Worm (Caenorhabditis elegans) whole organism, young adult: ENCODE data around the gene dmd-8.

Source experiments
- F37B4.10 ChIP-seq: fragments of 200-800 bp; sonication (Bioruptor generic); IDR thresholded peaks from 2 replicates; pipeline ENCODE4 v1.3.6; 2022; ENCODE audit warnings: missing genetic modification characterization, missing compliant biosample characterization
- F39B2.1 ChIP-seq: fragments of 200-800 bp; sonication (Bioruptor generic); IDR thresholded peaks from 2 replicates; pipeline ENCODE4 v1.3.6; 2022; ENCODE audit warnings: missing genetic modification reagents, missing genetic modification characterization, missing compliant biosample characterization
- T26A5.8 ChIP-seq: sonication (generic microtip); optimal IDR thresholded peaks from 2 replicates; lab custom pipeline; 2016; ENCODE audit warnings: missing genetic modification characterization, missing compliant biosample characterization
- Y53F4B.3 ChIP-seq: fragments of 200-800 bp; sonication (Bioruptor generic); IDR thresholded peaks from 2 replicates; pipeline ENCODE4 v1.3.6; 2022; ENCODE audit warnings: missing genetic modification reagents, missing genetic modification characterization, missing compliant biosample characterization
- ama-1 ChIP-seq, 3 experiments: fragments of 150-350 bp in 1 of 3; sonication (generic microtip) in 2 of 3; optimal IDR thresholded peaks; 2 replicates each; lab custom pipeline; 2014 to 2018; ENCODE audit warnings: missing biosample characterization in 2 of 3, missing genetic modification characterization in 2 of 3, missing genetic modification reagents in 2 of 3
- aptf-2 ChIP-seq: fragments of 200-800 bp; sonication (Bioruptor generic); conservative IDR thresholded peaks from 2 replicates; pipeline ENCODE4 v1.3.6; 2022; ENCODE audit warnings: missing genetic modification reagents, missing genetic modification characterization, missing compliant biosample characterization
- aptf-3 ChIP-seq: fragments of 200-800 bp; sonication (Bioruptor generic); IDR thresholded peaks from 2 replicates; pipeline ENCODE4 v1.3.6; 2022; ENCODE audit warnings: missing genetic modification characterization, missing compliant biosample characterization
- attf-5 ChIP-seq: fragments of 200-800 bp; sonication (Bioruptor generic); optimal IDR thresholded peaks from 2 replicates; lab custom pipeline; 2018; ENCODE audit warnings: mild to moderate bottlenecking, missing genetic modification characterization, missing compliant biosample characterization
- bed-2 ChIP-seq: fragments of 200-800 bp; sonication (Bioruptor generic); IDR thresholded peaks from 2 replicates; pipeline ENCODE4 v1.3.6; 2022; ENCODE audit warnings: missing genetic modification reagents, missing genetic modification characterization, missing compliant biosample characterization
- ccch-3 ChIP-seq: fragments of 200-800 bp; sonication (Bioruptor generic); optimal IDR thresholded peaks from 2 replicates; lab custom pipeline; 2018; ENCODE audit warnings: mild to moderate bottlenecking, missing genetic modification characterization, missing compliant biosample characterization
- ceh-40 ChIP-seq: fragments of 200-800 bp; sonication (Bioruptor generic); IDR thresholded peaks from 2 replicates; pipeline ENCODE4 v1.3.6; 2022; ENCODE audit warnings: missing genetic modification characterization, missing compliant biosample characterization
- ceh-58 ChIP-seq: fragments of 200-800 bp; sonication (Bioruptor generic); IDR thresholded peaks from 2 replicates; pipeline ENCODE4 v1.3.6; 2022; ENCODE audit warnings: missing genetic modification characterization, missing compliant biosample characterization
- ceh-91 ChIP-seq: fragments of 200-800 bp; sonication (Bioruptor generic); IDR thresholded peaks from 2 replicates; pipeline ENCODE4 v1.3.6; 2022; ENCODE audit warnings: missing genetic modification reagents, missing genetic modification characterization, missing compliant biosample characterization
- chd-7 ChIP-seq: sonication (generic microtip); optimal IDR thresholded peaks from 2 replicates; lab custom pipeline; 2016; ENCODE audit warnings: mild to moderate bottlenecking, missing genetic modification characterization, moderate library complexity, missing compliant biosample characterization
- die-1 ChIP-seq: sonication (generic microtip); optimal IDR thresholded peaks from 2 replicates; lab custom pipeline; 2016; ENCODE audit warnings: missing genotype, mild to moderate bottlenecking, missing genetic modification characterization, missing compliant biosample characterization
- egl-18 ChIP-seq: fragments of 200-800 bp; sonication (Bioruptor generic); IDR thresholded peaks from 2 replicates; pipeline ENCODE4 v1.3.6; 2022; ENCODE audit warnings: missing genetic modification reagents, missing genetic modification characterization, missing compliant biosample characterization
- egl-44 ChIP-seq: fragments of 200-800 bp; sonication (Bioruptor generic); IDR thresholded peaks from 2 replicates; pipeline ENCODE4 v1.3.6; 2022; ENCODE audit warnings: missing genetic modification reagents, missing genetic modification characterization, missing compliant biosample characterization
- egrh-3 ChIP-seq: fragments of 200-800 bp; sonication (Bioruptor generic); IDR thresholded peaks from 2 replicates; pipeline ENCODE4 v1.3.6; 2022; ENCODE audit warnings: missing genetic modification reagents, missing genetic modification characterization, missing compliant biosample characterization
- hlh-26 ChIP-seq: fragments of 200-800 bp; sonication (Bioruptor generic); conservative IDR thresholded peaks from 2 replicates; pipeline ENCODE4 v1.3.6; 2022; ENCODE audit warnings: missing genetic modification reagents, missing genetic modification characterization, missing compliant biosample characterization
- hmg-1.2 ChIP-seq: fragments of 200-800 bp; sonication (Bioruptor generic); IDR thresholded peaks from 2 replicates; pipeline ENCODE4 v1.3.6; 2022; ENCODE audit warnings: missing genetic modification reagents, missing genetic modification characterization, missing compliant biosample characterization
- hmg-20 ChIP-seq: fragments of 200-800 bp; sonication (Bioruptor generic); IDR thresholded peaks from 2 replicates; pipeline ENCODE4 v1.3.6; 2022; ENCODE audit warnings: missing genetic modification reagents, missing genetic modification characterization, missing compliant biosample characterization
- lag-1 ChIP-seq: fragments of 200-800 bp; sonication (Bioruptor generic); IDR thresholded peaks from 2 replicates; pipeline ENCODE4 v1.3.6; 2022; ENCODE audit warnings: missing genetic modification reagents, missing genetic modification characterization, missing compliant biosample characterization
- let-607 ChIP-seq, 2 experiments: fragments of 200-800 bp in 1 of 2; sonication (Bioruptor generic) in 1 of 2; sonication (generic microtip) in 1 of 2; optimal IDR thresholded peaks; 2 replicates each; lab custom pipeline; 2016 to 2018; ENCODE audit warnings: mild to moderate bottlenecking in 2 of 2, missing compliant biosample characterization in 2 of 2, missing genetic modification characterization in 2 of 2, moderate library complexity in 2 of 2, missing genotype in 1 of 2
- lin-35 ChIP-seq, 3 experiments: fragments of 150-350 bp in 2 of 3; sonication (generic microtip) in 1 of 3; optimal IDR thresholded peaks; 2 replicates each; lab custom pipeline; 2014 to 2018; ENCODE audit warnings: missing biosample characterization in 3 of 3, missing genetic modification characterization in 3 of 3, missing genetic modification reagents in 3 of 3
- lin-40 ChIP-seq: sonication (generic microtip); optimal IDR thresholded peaks from 2 replicates; lab custom pipeline; 2016; ENCODE audit warnings: missing genetic modification characterization, mild to moderate bottlenecking, missing compliant biosample characterization, missing genotype, missing genetic modification reagents
- lsy-27 ChIP-seq: sonication (generic microtip); optimal IDR thresholded peaks from 2 replicates; lab custom pipeline; 2017; ENCODE audit warnings: missing genetic modification characterization, mild to moderate bottlenecking, missing compliant biosample characterization, antibody characterized with exemption, missing genotype, borderline replicate concordance; ENCODE audit not compliant: insufficient read depth
- madf-6 ChIP-seq: fragments of 200-800 bp; sonication (Bioruptor generic); IDR thresholded peaks from 2 replicates; pipeline ENCODE4 v1.3.6; 2022; ENCODE audit warnings: missing genetic modification reagents, missing genetic modification characterization, missing compliant biosample characterization
- mel-28 ChIP-seq: sonication (generic microtip); optimal IDR thresholded peaks from 2 replicates; lab custom pipeline; 2016; ENCODE audit warnings: borderline replicate concordance, mild to moderate bottlenecking, missing genetic modification characterization, missing compliant biosample characterization
- mxl-1 ChIP-seq: sonication (generic microtip); optimal IDR thresholded peaks from 2 replicates; lab custom pipeline; 2016; ENCODE audit warnings: missing genetic modification characterization, missing compliant biosample characterization
- nhr-179 ChIP-seq: sonication (generic microtip); optimal IDR thresholded peaks from 2 replicates; lab custom pipeline; 2016; ENCODE audit warnings: mild to moderate bottlenecking, missing genetic modification characterization, missing compliant biosample characterization
- rcor-1 ChIP-seq: fragments of 200-800 bp; sonication (Bioruptor generic); IDR thresholded peaks from 2 replicates; pipeline ENCODE4 v1.3.6; 2022; ENCODE audit warnings: missing genetic modification reagents, missing genetic modification characterization, missing compliant biosample characterization
- repo-1 ChIP-seq: sonication (generic microtip); optimal IDR thresholded peaks from 2 replicates; lab custom pipeline; 2017; ENCODE audit warnings: mild to moderate bottlenecking, missing genetic modification characterization, missing compliant biosample characterization
- rpc-1 ChIP-seq, 2 experiments: fragments of 150-350 bp in 1 of 2; sonication (generic microtip) in 1 of 2; optimal IDR thresholded peaks; 2 replicates each; lab custom pipeline; 2014 to 2018; ENCODE audit warnings: missing biosample characterization in 1 of 2, missing genetic modification characterization in 1 of 2, missing genetic modification reagents in 1 of 2, missing genotype in 1 of 2
- snpc-3.4 ChIP-seq: sonication (generic microtip); optimal IDR thresholded peaks from 2 replicates; lab custom pipeline; 2017; ENCODE audit warnings: missing genetic modification characterization, mild to moderate bottlenecking, missing compliant biosample characterization, antibody characterized with exemption, moderate library complexity, missing genotype, missing genetic modification reagents
- unc-130 ChIP-seq: sonication (generic microtip); optimal IDR thresholded peaks from 2 replicates; lab custom pipeline; 2016; ENCODE audit warnings: missing genetic modification reagents, missing genetic modification characterization, missing compliant biosample characterization
- zfh-2 ChIP-seq: fragments of 200-800 bp; sonication (Bioruptor generic); conservative IDR thresholded peaks from 2 replicates; pipeline ENCODE4 v1.3.6; 2022; ENCODE audit warnings: missing genetic modification reagents, missing genetic modification characterization, missing compliant biosample characterization
- ztf-28 ChIP-seq: fragments of 200-800 bp; sonication (Bioruptor generic); IDR thresholded peaks from 2 replicates; pipeline ENCODE4 v1.3.6; 2022; ENCODE audit warnings: missing genetic modification reagents, missing genetic modification characterization, missing compliant biosample characterization

Gene dmd-8

ce11 chrV:370033-370432, 33.8 kb upstream of the dmd-8 start, which contains the start of gene mltn-7:
Gene mltn-7, plus strand, starts transcription at chrV:370333.
- TF ChIP-seq ama-1 (optimal IDR thresholded peaks at IDR 0.05; lab: Kevin White, UChicago) (no peak), ama-1 (GFP tag; optimal IDR thresholded peaks at IDR 0.05; lab: Kevin White, UChicago) (no peak), mel-28 (tag; lab: Kevin White, UChicago) (no peak), aptf-3 (GFP tag; lab: Robert Waterston, UW) (no peak), die-1 (tag; lab: Kevin White, UChicago) (no peak), ceh-40 (GFP tag; lab: Robert Waterston, UW) (no peak), lsy-27 (tag; lab: Kevin White, UChicago) (no peak), egl-44 (no peak), T26A5.8 (tag; lab: Kevin White, UChicago) (no peak)
- TF ChIP-seq, all 124 proteins: peak for 0

- TF ChIP-seq chd-7 (tag; lab: Kevin White, UChicago) (no peak), rcor-1 (no peak), unc-130 (GFP tag; lab: Kevin White, UChicago) (no peak), snpc-3.4 (tag; lab: Kevin White, UChicago) (no peak), ceh-91 (GFP tag; lab: Robert Waterston, UW) (no peak), nhr-179 (tag; lab: Kevin White, UChicago) (no peak), ceh-58 (GFP tag; lab: Robert Waterston, UW) (no peak), ccch-3 (GFP tag; lab: Kevin White, UChicago) (no peak), hmg-20 (no peak), ztf-28 (no peak), die-1 (tag; lab: Kevin White, UChicago) (no peak)
These were observed 28.4 kb upstream of the dmd-8 start, which contains the start of gene mltn-6 for ce11 chrV:364650-365049. Gene mltn-6, plus strand, starts transcription at chrV:364950.

ce11 chrV:361291-361690, 25.0 kb upstream of the dmd-8 start:
- TF ChIP-seq zfh-2 (GFP tag; lab: Robert Waterston, UW) (peak; percentile 41; the same call in 1 of the 2 replicates), Y53F4B.3 (GFP tag; lab: Robert Waterston, UW) (no peak)
- TF ChIP-seq, all 124 proteins: peak for 1

ce11 chrV:360068-360467, 23.8 kb upstream of the dmd-8 start:
- TF ChIP-seq attf-5 (GFP tag; lab: Kevin White, UChicago) (no peak), egl-18 (GFP tag; lab: Robert Waterston, UW) (no peak), hmg-1.2 (GFP tag; lab: Robert Waterston, UW) (no peak), hlh-26 (GFP tag; lab: Robert Waterston, UW) (no peak), mxl-1 (tag; lab: Kevin White, UChicago) (no peak), egrh-3 (GFP tag; lab: Robert Waterston, UW) (no peak), F39B2.1 (no peak), rpc-1 (optimal IDR thresholded peaks at IDR 0.05; lab: Kevin White, UChicago) (no peak), rpc-1 (tag; optimal IDR thresholded peaks at IDR 0.05; lab: Kevin White, UChicago) (no peak), bed-2 (no peak), egl-44 (no peak), let-607 (tag; optimal IDR thresholded peaks at IDR 0.05; lab: Kevin White, UChicago) (no peak), madf-6 (GFP tag; lab: Robert Waterston, UW) (no peak), unc-130 (GFP tag; lab: Kevin White, UChicago) (no peak), lag-1 (no peak), lin-35 (GFP tag; optimal IDR thresholded peaks at IDR 0.05; lab: Kevin White, UChicago) (no peak), F37B4.10 (GFP tag; lab: Robert Waterston, UW) (no peak), aptf-2 (GFP tag; lab: Robert Waterston, UW) (no peak), repo-1 (tag; lab: Kevin White, UChicago) (no peak), lin-40 (tag; lab: Kevin White, UChicago) (no peak)
